Worm (Caenorhabditis elegans) whole organism, L4 larva: Measurements from ENCODE around the gene usp-33.
A peak's percentile ranks its signal among the peaks of the same experiment; 100 is the strongest.

Experiments
- D1046.2 ChIP-seq: fragments of 200-800 bp; sonication (Bioruptor generic); IDR thresholded peaks from 2 replicates; pipeline ENCODE4 v1.3.6; 2022; ENCODE audit warnings: missing genetic modification characterization, missing compliant biosample characterization
- aly-2 ChIP-seq: sonication (generic microtip); optimal IDR thresholded peaks from 2 replicates; lab custom pipeline; 2018; ENCODE audit warnings: missing biosample characterization, missing genetic modification characterization
- ama-1 ChIP-seq: fragments of 150-350 bp; optimal IDR thresholded peaks from 2 replicates; lab custom pipeline; 2014; ENCODE audit warnings: inconsistent platforms, mixed read lengths
- daf-19 ChIP-seq: fragments of 200-800 bp; sonication (Bioruptor generic); conservative IDR thresholded peaks from 2 replicates; pipeline ENCODE4 v1.3.6; 2022; ENCODE audit warnings: missing genetic modification characterization, missing compliant biosample characterization
- lin-38 ChIP-seq: fragments of 200-800 bp; sonication (Bioruptor generic); IDR thresholded peaks from 2 replicates; pipeline ENCODE4 v1.3.6; 2022; ENCODE audit warnings: missing genetic modification reagents, missing genetic modification characterization, missing compliant biosample characterization
- nhr-42 ChIP-seq: fragments of 200-800 bp; sonication (Bioruptor generic); IDR thresholded peaks from 2 replicates; pipeline ENCODE4 v1.3.6; 2022; ENCODE audit warnings: missing genetic modification characterization, missing compliant biosample characterization
- nhr-48 ChIP-seq: sonication (generic microtip); optimal IDR thresholded peaks from 2 replicates; lab custom pipeline; 2016; ENCODE audit warnings: mild to moderate bottlenecking, missing genetic modification characterization, missing compliant biosample characterization
- pha-4 ChIP-seq, 2 experiments: fragments of 150-350 bp in 1 of 2; fragments of 200-800 bp in 1 of 2; sonication (Bioruptor generic) in 1 of 2; IDR thresholded peaks in 1 of 2; optimal IDR thresholded peaks in 1 of 2; 2 replicates each; pipeline versions ENCODE4 v1.3.6 to Lab custom; 2014 to 2022; ENCODE audit warnings: missing genetic modification characterization in 2 of 2, missing genetic modification reagents in 2 of 2, missing biosample characterization in 1 of 2, missing compliant biosample characterization in 1 of 2
- skn-1 ChIP-seq: fragments of 150-350 bp; optimal IDR thresholded peaks from 2 replicates; lab custom pipeline; 2014; ENCODE audit warnings: missing biosample characterization, missing genetic modification characterization
- snpc-4 ChIP-seq: fragments of 150-350 bp; optimal IDR thresholded peaks from 2 replicates; lab custom pipeline; 2014; ENCODE audit warnings: missing biosample characterization, missing genetic modification characterization
- unc-62 ChIP-seq, 3 experiments: fragments of 150-350 bp in 1 of 3; sonication (generic microtip); optimal IDR thresholded peaks in 2 of 3; peaks in 1 of 3; 1 replicate in 1 of 3; 2 replicates in 2 of 3; lab custom pipeline; 2014 to 2017; ENCODE audit warnings: missing biosample characterization in 3 of 3, missing genetic modification characterization in 3 of 3, missing genetic modification reagents in 3 of 3, missing genotype in 1 of 3

DNA sequence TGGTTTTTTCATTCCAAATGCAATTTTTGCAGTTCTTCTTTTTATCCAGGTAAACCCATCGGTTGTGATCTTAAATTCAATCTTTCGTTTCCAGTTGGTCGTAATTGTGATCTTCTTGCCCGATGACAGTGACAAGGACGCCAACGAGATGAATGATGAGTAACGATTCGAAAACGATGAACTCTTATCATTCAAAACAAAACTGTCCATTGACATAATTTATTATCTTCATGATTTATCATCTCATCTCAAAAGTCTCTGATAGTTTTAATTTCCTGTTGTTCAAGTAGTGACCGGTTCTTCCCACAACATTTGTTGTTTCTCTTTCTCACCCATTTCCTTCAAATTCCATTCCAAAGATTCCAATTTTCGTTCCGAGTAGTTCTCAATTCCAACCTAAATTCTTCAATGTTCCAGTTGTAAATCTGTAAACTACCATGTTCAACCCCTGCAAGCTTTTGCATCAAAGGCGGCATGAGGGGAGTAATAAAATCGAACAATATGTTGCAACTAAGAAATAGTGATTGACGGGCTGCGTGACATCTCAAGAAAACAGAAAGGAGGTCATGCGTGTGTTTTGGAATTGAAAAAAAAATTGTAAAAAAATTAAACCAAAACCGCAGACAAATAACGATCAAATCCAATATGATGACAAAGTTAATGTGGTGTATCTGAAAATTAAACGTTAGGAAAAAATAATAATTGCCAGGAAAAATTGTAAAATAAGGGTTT lies 35.1 kb downstream of the usp-33 start:
- no peak for TF ChIP-seq pha-4 (GFP tag; IDR thresholded peaks at IDR 0.05; lab: Robert Waterston, UW)
- no peak for TF ChIP-seq pha-4 (tag; optimal IDR thresholded peaks at IDR 0.05; lab: Kevin White, UChicago)
- TF ChIP-seq D1046.2 (GFP tag; lab: Robert Waterston, UW): no peak
- TF ChIP-seq lin-38 (GFP tag; lab: Robert Waterston, UW): no peak
- TF ChIP-seq nhr-42 (GFP tag; lab: Robert Waterston, UW): no peak
- TF ChIP-seq unc-62 (GFP tag; optimal IDR thresholded peaks at IDR 0.05 in 1 of 2; lab: Kevin White, UChicago): peak in 1 of 2 experiments; percentile 97
- TF ChIP-seq unc-62 (tag; optimal IDR thresholded peaks at IDR 0.05; lab: Kevin White, UChicago): no peak
- no peak for TF ChIP-seq daf-19 (GFP tag; lab: Robert Waterston, UW)
- TF ChIP-seq aly-2 (tag; lab: Kevin White, UChicago): no peak
- no peak for TF ChIP-seq skn-1 (tag; lab: Kevin White, UChicago)
- no peak for TF ChIP-seq nhr-48
- no peak for TF ChIP-seq snpc-4
- no peak for TF ChIP-seq ama-1
